Worm (Caenorhabditis elegans) whole organism, midembryonic: ENCODE data around the gene set-1.

Experiments used
- T22C8.4 ChIP-seq: fragments of 200-800 bp; sonication (Bioruptor generic); IDR thresholded peaks from 2 replicates; pipeline ENCODE4 v1.3.6; 2022; ENCODE audit warnings: missing genetic modification characterization, missing compliant biosample characterization
- cog-1 ChIP-seq: sonication (generic microtip); optimal IDR thresholded peaks from 2 replicates; lab custom pipeline; 2016; ENCODE audit warnings: missing genetic modification characterization, missing compliant biosample characterization
- flt-1 ChIP-seq: fragments of 200-800 bp; sonication (Bioruptor generic); IDR thresholded peaks from 2 replicates; pipeline ENCODE4 v1.3.6; 2022; ENCODE audit warnings: missing genetic modification characterization, missing compliant biosample characterization
- klf-2 ChIP-seq: fragments of 200-800 bp; sonication (Bioruptor generic); conservative IDR thresholded peaks from 2 replicates; pipeline ENCODE4 v1.3.6; 2022; ENCODE audit warnings: missing genetic modification reagents, missing genetic modification characterization, missing compliant biosample characterization
- med-1 ChIP-seq: sonication (generic microtip); optimal IDR thresholded peaks from 2 replicates; lab custom pipeline; 2017; ENCODE audit warnings: missing genetic modification characterization, mild to moderate bottlenecking, missing compliant biosample characterization, antibody characterized with exemption, missing genetic modification reagents; ENCODE audit not compliant: insufficient read depth
- ref-1 ChIP-seq: fragments of 200-800 bp; sonication (Bioruptor generic); conservative IDR thresholded peaks from 2 replicates; pipeline ENCODE4 v1.3.6; 2022; ENCODE audit warnings: missing genetic modification reagents, missing genetic modification characterization, missing compliant biosample characterization
- tab-1 ChIP-seq: fragments of 200-800 bp; sonication (Bioruptor generic); IDR thresholded peaks from 2 replicates; pipeline ENCODE4 v1.3.6; 2022; ENCODE audit warnings: missing genetic modification characterization, missing compliant biosample characterization
- ztf-23 ChIP-seq: fragments of 200-800 bp; sonication (Bioruptor generic); IDR thresholded peaks from 2 replicates; pipeline ENCODE4 v1.3.6; 2022; ENCODE audit warnings: missing genetic modification reagents, missing genetic modification characterization, missing compliant biosample characterization
- ztf-29 ChIP-seq: fragments of 200-800 bp; sonication (Bioruptor generic); IDR thresholded peaks from 2 replicates; pipeline ENCODE4 v1.3.6; 2022; ENCODE audit warnings: missing genetic modification reagents, missing genetic modification characterization, missing compliant biosample characterization

Gene set-1

DNA sequence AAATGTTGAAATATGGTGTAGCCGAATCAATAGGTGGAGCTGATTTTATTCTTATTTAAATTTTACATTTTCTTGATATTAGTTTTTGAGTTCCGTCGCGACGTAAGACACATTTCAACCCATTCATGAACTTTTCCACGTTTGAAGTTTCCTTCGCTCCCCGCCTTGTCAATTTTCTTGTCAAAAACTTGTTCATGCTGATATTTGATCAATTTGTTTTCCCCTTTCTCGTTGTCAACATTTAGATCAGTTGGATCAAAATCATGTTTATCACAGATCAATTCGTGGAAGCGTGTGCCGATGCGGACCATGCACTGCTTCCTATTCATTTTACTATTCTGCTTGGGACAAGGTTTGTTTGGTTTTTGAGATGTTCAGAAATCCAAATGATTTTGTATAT, 30.7 kb upstream of the set-1 start, which contains the start of gene chtb-2:
chtb-2 (plus strand) TSS at position 301 of the 400 bp plus-strand sequence.
- TF ChIP-seq ztf-29 (GFP tag; lab: Robert Waterston, UW) = no peak
- TF ChIP-seq tab-1 (GFP tag; lab: Robert Waterston, UW) = no peak
- TF ChIP-seq med-1 (GFP tag; lab: Kevin White, UChicago) = no peak
- TF ChIP-seq ztf-23 = no peak
- TF ChIP-seq flt-1 (GFP tag; lab: Robert Waterston, UW) = no peak
- no peak for TF ChIP-seq klf-2
- no peak for TF ChIP-seq T22C8.4 (GFP tag; lab: Robert Waterston, UW)
- TF ChIP-seq cog-1 = no peak
- no peak for TF ChIP-seq ref-1 (GFP tag; lab: Robert Waterston, UW)

DNA sequence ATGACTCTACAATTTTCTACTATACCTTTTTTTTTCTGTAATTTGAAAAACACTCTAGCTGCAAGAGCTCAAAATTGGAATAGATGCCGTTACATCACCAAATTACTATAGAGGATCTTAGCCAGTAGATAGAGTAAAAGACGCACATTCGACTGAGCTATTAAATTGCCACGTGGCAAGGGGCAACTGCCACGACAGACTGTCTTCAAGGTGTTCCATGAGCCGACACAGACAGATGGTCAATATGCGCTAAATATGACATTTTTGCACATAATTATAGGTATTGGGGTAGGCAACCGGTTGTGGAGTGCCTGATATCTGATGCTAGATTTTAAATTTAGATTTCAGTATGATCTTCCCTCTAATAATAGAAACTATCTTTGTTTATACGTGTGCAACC, 27.3 kb upstream of the set-1 start:
- no peak for TF ChIP-seq ztf-29 (GFP tag; lab: Robert Waterston, UW)
- no peak for TF ChIP-seq cog-1
- no peak for TF ChIP-seq ztf-23

DNA sequence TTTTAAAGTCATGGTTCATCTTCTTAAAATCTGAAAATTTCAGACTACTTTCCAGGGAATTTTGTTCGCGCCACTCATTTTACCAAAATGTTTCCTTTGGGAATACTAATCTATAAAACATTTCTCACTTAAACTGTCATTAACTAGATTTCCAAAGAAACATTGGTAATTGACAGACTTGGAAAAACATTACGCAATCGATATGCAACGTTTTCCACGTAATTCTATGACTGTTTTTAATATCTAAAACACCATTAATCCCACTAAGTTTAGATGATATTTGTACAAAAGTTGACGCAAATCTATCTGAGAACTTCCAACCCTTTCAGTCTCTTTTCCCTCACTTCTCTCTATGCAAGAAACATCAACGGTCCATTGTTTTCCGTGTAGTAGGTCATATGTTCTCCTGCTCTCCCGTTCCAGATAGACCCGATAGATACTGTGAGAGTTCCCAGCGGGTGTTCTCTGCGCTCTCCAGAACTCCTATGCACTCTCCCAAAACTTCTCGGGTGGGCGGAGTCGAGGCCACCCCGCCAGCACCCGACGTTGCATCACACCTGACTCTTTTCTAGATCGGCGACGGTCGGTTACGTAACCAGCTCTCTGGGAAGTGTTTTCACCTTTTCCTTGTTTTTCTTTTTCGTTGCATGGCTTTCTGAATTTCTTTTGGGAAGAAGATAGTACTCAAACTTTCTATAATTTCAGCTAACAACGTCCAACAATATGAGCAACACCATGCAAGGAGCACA, 26.3 kb upstream of the set-1 start, which contains the start of gene zip-8:
zip-8 (plus strand) TSS at position 700 of the 749 bp plus-strand sequence.
- TF ChIP-seq ref-1 (GFP tag; lab: Robert Waterston, UW) = no peak

DNA sequence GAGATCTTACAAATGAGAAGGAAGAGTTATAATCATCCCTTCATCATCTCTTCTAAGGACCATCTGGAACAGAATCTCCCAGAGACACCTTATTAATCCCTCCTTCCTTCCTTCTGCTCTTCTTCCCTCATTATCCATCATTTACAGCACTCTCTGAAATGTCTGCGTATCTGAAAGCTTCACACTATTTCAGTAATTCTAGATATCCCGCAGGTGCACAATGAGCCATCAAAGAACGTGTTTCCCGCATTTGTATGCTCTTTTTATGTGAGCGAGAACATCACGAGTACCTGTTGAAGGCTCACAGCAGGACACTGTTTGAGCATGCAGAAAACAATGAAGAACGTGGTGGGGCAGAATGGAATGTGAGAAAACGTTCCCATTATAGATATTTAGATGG, 24.2 kb upstream of the set-1 start:
- no peak for TF ChIP-seq flt-1 (GFP tag; lab: Robert Waterston, UW)
- TF ChIP-seq ref-1 (GFP tag; lab: Robert Waterston, UW) = no peak

DNA sequence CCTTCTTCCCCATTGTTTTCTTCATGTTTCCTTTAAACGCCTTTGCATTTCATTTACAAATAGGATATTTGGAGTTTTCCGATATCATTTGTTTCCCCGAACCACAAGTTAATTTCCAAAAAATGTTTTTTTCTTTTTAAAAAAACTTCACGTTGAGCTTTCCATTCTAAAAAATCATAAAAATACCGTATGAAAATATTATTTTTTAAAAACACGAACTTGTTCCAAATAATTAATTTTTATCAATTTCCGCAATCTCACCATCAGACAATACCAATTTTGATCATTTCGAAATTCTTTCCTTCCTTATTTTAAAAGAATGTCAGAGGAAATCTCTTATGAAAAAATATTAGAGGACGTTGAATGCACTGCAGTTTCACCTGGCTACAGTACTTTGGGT, 19.3 kb upstream of the set-1 start, which contains the start of gene wht-6:
wht-6 (plus strand) TSS at position 301 of the 400 bp plus-strand sequence.
- TF ChIP-seq med-1 (GFP tag; lab: Kevin White, UChicago) (no peak), klf-2 (no peak)

DNA sequence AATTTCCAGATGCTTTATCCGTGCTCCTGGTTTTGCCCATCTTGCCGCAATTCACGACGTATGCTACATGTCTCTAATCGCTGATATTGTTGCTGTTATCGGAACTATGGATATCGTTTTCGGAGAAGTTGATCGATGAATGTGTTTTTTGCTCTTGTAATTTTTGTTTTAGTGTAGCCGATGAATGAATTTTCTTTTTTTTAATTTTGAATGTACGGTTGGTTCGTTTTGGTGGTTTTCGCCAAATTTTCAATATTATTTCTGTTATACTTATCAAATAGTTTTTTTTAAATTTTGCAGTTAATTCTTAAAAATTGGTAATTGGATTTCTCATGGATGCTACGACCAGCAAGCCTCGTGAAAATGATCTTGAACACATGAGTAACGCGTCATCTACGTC, 14.8 kb upstream of the set-1 start, which contains the start of gene T26A5.2:
T26A5.2 (plus strand) TSS at position 301 of the 400 bp plus-strand sequence.
- TF ChIP-seq T22C8.4 (GFP tag; lab: Robert Waterston, UW) = no peak
- no peak for TF ChIP-seq tab-1 (GFP tag; lab: Robert Waterston, UW)
- TF ChIP-seq flt-1 (GFP tag; lab: Robert Waterston, UW) = no peak
- TF ChIP-seq cog-1 = no peak
- no peak for TF ChIP-seq klf-2
- TF ChIP-seq med-1 (GFP tag; lab: Kevin White, UChicago) = no peak
- no peak for TF ChIP-seq ztf-29 (GFP tag; lab: Robert Waterston, UW)
- no peak for TF ChIP-seq ztf-23
- no peak for TF ChIP-seq ref-1 (GFP tag; lab: Robert Waterston, UW)

DNA sequence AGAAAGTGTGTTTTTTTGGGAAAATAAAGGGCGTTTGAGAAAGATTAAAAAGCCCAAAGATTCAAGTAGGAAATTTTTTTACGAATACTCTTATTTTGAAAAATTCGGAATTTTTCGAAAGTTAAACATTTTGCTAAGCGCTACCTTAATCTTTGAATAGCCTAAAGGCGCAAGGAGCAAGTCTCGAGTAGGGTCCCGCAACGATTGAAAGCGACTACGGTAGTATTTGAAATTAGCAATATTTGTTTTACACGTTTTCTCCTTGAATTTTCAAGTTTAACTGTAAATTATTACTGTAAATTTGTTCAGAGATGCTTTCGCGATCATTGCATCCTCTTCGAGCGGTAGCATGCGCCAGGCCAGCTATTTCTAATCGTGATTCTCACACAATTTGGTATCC, 12.7 kb upstream of the set-1 start, which contains the start of gene nduf-2.2:
nduf-2.2 (plus strand) TSS at position 310 of the 400 bp plus-strand sequence.
- TF ChIP-seq ztf-29 (GFP tag; lab: Robert Waterston, UW) = no peak
- TF ChIP-seq ztf-23 = no peak
- no peak for TF ChIP-seq klf-2
- TF ChIP-seq cog-1 = no peak
- TF ChIP-seq ref-1 (GFP tag; lab: Robert Waterston, UW) = no peak
- TF ChIP-seq T22C8.4 (GFP tag; lab: Robert Waterston, UW) = no peak
- no peak for TF ChIP-seq med-1 (GFP tag; lab: Kevin White, UChicago)
- no peak for TF ChIP-seq tab-1 (GFP tag; lab: Robert Waterston, UW)
- TF ChIP-seq flt-1 (GFP tag; lab: Robert Waterston, UW) = no peak

DNA sequence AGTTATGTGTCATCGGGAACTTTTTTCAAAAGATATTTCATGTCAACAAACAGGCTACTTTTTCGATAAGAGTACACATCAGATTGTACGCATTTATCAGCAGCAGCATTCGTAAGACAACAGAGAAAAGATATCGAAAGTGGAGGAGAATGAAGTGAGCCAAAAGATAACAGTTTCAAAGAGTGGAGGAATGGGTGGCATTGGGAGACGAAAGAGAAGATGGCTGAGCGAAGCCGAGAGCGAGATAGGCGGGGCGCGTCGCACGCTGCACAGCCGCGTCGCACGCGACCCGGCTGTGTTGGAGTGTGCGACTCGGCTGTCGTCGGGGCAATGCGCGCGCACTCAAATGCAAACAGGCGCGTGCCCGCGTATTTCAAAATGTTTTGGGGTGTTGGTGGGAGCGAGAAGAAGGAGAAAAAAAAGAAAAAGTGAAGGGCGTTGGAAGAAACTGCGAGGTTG, 12.0 kb upstream of the set-1 start:
- no peak for TF ChIP-seq tab-1 (GFP tag; lab: Robert Waterston, UW)
- TF ChIP-seq flt-1 (GFP tag; lab: Robert Waterston, UW) = no peak
- TF ChIP-seq klf-2 = no peak
- TF ChIP-seq ztf-23 = 0 out of 2 replicates have a peak, but pooled peaks have one; percentile 6
- no peak for TF ChIP-seq cog-1
- TF ChIP-seq med-1 (GFP tag; lab: Kevin White, UChicago) = no peak
- TF ChIP-seq ref-1 (GFP tag; lab: Robert Waterston, UW) = no peak
- peak; percentile 52; the same call in 1 of the 2 replicates for TF ChIP-seq ztf-29 (GFP tag; lab: Robert Waterston, UW)

DNA sequence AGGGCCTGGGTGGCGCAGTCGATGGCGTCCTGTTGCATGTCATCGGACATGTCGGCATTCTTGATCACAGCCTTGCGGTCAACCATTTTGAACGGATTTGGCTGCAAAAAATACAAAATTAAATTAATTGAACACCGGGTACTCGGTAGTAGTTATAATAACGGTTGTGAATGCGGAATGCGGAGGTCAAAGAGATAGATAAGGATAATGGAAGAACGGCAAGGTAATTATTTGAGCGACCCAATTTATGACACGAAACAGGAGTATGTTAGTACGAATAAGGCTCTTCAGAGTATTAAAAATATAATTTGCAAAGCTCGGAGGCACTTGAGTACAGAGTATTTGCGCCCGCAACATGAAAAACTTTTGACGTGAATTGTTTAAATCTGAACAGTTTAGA, 11.5 kb upstream of the set-1 start, which contains the start of gene dlc-1:
dlc-1 (minus strand) TSS at position 101 of the 400 bp plus-strand sequence.
- TF ChIP-seq tab-1 (GFP tag; lab: Robert Waterston, UW) (no peak), klf-2 (no peak)

DNA sequence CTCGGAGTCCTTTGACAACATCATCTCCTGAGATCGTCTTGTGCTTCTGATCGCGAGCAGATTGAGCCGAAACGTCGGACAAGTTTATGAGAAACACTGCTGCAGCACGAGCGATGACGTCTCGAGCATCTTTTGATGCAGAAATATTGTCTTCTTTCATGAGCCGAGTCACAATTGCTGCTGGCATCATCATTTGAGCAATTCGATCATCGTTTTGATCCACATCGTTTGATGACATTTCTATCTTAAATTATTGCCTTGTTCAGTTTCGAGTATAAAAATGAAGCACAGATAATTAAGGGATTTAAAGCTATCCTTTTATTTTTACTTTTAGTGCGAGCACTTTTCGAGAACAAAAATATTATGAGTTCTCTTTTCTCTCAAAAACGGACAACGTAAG, 10.4 kb upstream of the set-1 start, which contains the start of gene T26A5.8:
T26A5.8 (minus strand) TSS at position 247 of the 400 bp plus-strand sequence.
- no peak for TF ChIP-seq ztf-23

DNA sequence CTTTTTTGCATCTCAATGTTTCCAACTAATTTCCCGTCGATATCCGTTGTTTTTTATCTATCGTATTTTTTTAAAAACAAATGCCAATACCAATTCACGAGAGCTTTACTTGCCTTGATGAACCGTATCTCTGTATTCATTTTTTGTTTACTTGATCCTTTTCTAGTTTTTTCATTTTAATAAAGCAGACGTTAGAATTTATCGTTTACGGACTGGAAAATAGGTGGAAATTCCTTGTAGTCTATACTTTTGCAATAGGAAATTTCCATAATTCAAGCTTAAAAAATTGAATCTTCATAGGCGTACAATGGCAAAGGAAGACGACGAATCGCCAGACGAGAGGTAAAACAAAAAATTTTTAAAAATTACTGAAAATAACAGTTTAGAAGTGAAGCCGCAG, 7.6 kb upstream of the set-1 start, which contains the start of gene algn-1:
algn-1 (plus strand) TSS at position 301 of the 400 bp plus-strand sequence.
- TF ChIP-seq flt-1 (GFP tag; lab: Robert Waterston, UW) = no peak
- no peak for TF ChIP-seq ztf-29 (GFP tag; lab: Robert Waterston, UW)
- TF ChIP-seq T22C8.4 (GFP tag; lab: Robert Waterston, UW) = no peak
